Fruit fly (Drosophila melanogaster) whole organism, adult: Measurements from ENCODE around the gene Ugt36A1.

Experiments used
- CG11617 ChIP-seq: fragments of 200-800 bp; sonication (Bioruptor generic); optimal IDR thresholded peaks from 2 replicates; lab custom pipeline; 2017; ENCODE audit warnings: mild to moderate bottlenecking, missing biosample characterization, missing genetic modification reagents, missing genetic modification characterization
- CG12768 ChIP-seq: fragments of 200-800 bp; sonication (Bioruptor generic); optimal IDR thresholded peaks from 2 replicates; lab custom pipeline; 2017; ENCODE audit warnings: missing biosample characterization, missing genetic modification characterization, mild to moderate bottlenecking, moderate library complexity, missing genetic modification reagents
- CG14711 ChIP-seq: fragments of 200-800 bp; sonication (Bioruptor generic); optimal IDR thresholded peaks from 2 replicates; lab custom pipeline; 2018; ENCODE audit warnings: missing biosample characterization, mild to moderate bottlenecking, missing genetic modification characterization, moderate library complexity
- CG1620 ChIP-seq: fragments of 200-800 bp; sonication (Bioruptor generic); optimal IDR thresholded peaks from 2 replicates; lab custom pipeline; 2016; ENCODE audit warnings: missing biosample characterization, missing genetic modification characterization
- CG33017 ChIP-seq: fragments of 200-800 bp; sonication (Bioruptor generic); optimal IDR thresholded peaks from 2 replicates; lab custom pipeline; 2018; ENCODE audit warnings: missing biosample characterization, mild to moderate bottlenecking, missing genetic modification characterization, moderate library complexity
- CG5204 ChIP-seq: fragments of 200-800 bp; sonication (Bioruptor generic); optimal IDR thresholded peaks from 2 replicates; lab custom pipeline; 2016; ENCODE audit warnings: missing biosample characterization, missing genetic modification characterization
- CG7045 ChIP-seq: fragments of 200-800 bp; sonication (Bioruptor generic); optimal IDR thresholded peaks from 2 replicates; lab custom pipeline; 2017; ENCODE audit warnings: missing biosample characterization, mild to moderate bottlenecking, missing genetic modification characterization
- CG7101 ChIP-seq: fragments of 200-800 bp; sonication (Bioruptor generic); optimal IDR thresholded peaks from 2 replicates; lab custom pipeline; 2018; ENCODE audit warnings: missing biosample characterization, mild to moderate bottlenecking, missing genetic modification characterization, moderate library complexity
- Clk ChIP-seq: fragments of 200-800 bp; sonication (Bioruptor generic); optimal IDR thresholded peaks from 2 replicates; lab custom pipeline; 2017; ENCODE audit warnings: missing biosample characterization, missing genetic modification characterization
- Crg-1 ChIP-seq: fragments of 200-800 bp; sonication (Bioruptor generic); optimal IDR thresholded peaks from 2 replicates; lab custom pipeline; 2016; ENCODE audit warnings: missing biosample characterization, missing genetic modification characterization
- Hr96 ChIP-seq: fragments of 200-800 bp; sonication (Bioruptor generic); optimal IDR thresholded peaks from 2 replicates; lab custom pipeline; 2016; ENCODE audit warnings: missing biosample characterization, missing genetic modification characterization
- Mnt ChIP-seq: fragments of 200-800 bp; sonication (Bioruptor generic); optimal IDR thresholded peaks from 2 replicates; lab custom pipeline; 2016; ENCODE audit warnings: missing biosample characterization, mild to moderate bottlenecking, missing genetic modification characterization
- bab1 ChIP-seq: fragments of 200-800 bp; sonication (Bioruptor generic); optimal IDR thresholded peaks from 3 replicates; lab custom pipeline; 2019; ENCODE audit warnings: missing biosample characterization, mild to moderate bottlenecking, missing genetic modification characterization, moderate library complexity
- cic ChIP-seq: fragments of 200-800 bp; sonication (Bioruptor generic); optimal IDR thresholded peaks from 2 replicates; lab custom pipeline; 2017; ENCODE audit warnings: missing biosample characterization, mild to moderate bottlenecking, missing genetic modification characterization, moderate library complexity
- cnc ChIP-seq, 2 experiments: fragments of >200 bp; optimal IDR thresholded peaks; 2 replicates each; lab custom pipeline; 2017
- kay ChIP-seq: fragments of 200-800 bp; sonication (Bioruptor generic); peaks from one replicate; lab custom pipeline; 2016; ENCODE audit warnings: missing biosample characterization, missing genetic modification characterization, borderline replicate concordance
- ovo ChIP-seq: fragments of 200-800 bp; sonication (Bioruptor generic); optimal IDR thresholded peaks from 2 replicates; lab custom pipeline; 2016; ENCODE audit warnings: missing biosample characterization, missing genetic modification characterization
- pad ChIP-seq: fragments of 200-800 bp; sonication (Bioruptor generic); optimal IDR thresholded peaks from 3 replicates; lab custom pipeline; 2017; ENCODE audit warnings: missing biosample characterization, missing genetic modification characterization, mild to moderate bottlenecking, moderate library complexity, missing genetic modification reagents
- tj ChIP-seq: fragments of 200-800 bp; sonication (Bioruptor generic); optimal IDR thresholded peaks from 3 replicates; lab custom pipeline; 2017; ENCODE audit warnings: missing biosample characterization, mild to moderate bottlenecking, missing genetic modification characterization, moderate library complexity
- toe ChIP-seq: fragments of 200-800 bp; sonication (Bioruptor generic); optimal IDR thresholded peaks from 2 replicates; lab custom pipeline; 2016; ENCODE audit warnings: missing biosample characterization, missing genetic modification characterization

Gene Ugt36A1

dm6 chr2L:3573172-3573755 is 45.6 kb upstream of the Ugt36A1 start:
- TF ChIP-seq CG33017 (tag; lab: Kevin White, UChicago) = peak; percentile 72
- peak; percentile 7 for TF ChIP-seq pad (GFP tag; lab: Kevin White, UChicago)
- no peak for TF ChIP-seq CG1620
- TF ChIP-seq Clk (GFP tag; lab: Kevin White, UChicago) = peak; percentile 77
- peak; percentile 71 for TF ChIP-seq CG12768
- TF ChIP-seq kay (GFP tag; lab: Kevin White, UChicago) = no peak
- peak; percentile 13 for TF ChIP-seq tj
- peak; percentile 72 for TF ChIP-seq CG7101 (tag; lab: Kevin White, UChicago)
- no peak for TF ChIP-seq bab1 (GFP tag; lab: Kevin White, UChicago)
- TF ChIP-seq cic (GFP tag; lab: Kevin White, UChicago) = peak; percentile 52
- peak; percentile 50 for TF ChIP-seq CG14711 (tag; lab: Kevin White, UChicago)
- TF ChIP-seq cnc (optimal IDR thresholded peaks at IDR 0.05; lab: Kevin White, UChicago) = no peak
- peak; percentile 67 for TF ChIP-seq CG7045 (GFP tag; lab: Kevin White, UChicago)
- peak; percentile 71 for TF ChIP-seq Hr96 (GFP tag; lab: Kevin White, UChicago)
- TF ChIP-seq toe (GFP tag; lab: Kevin White, UChicago) = peak; percentile 67
- peak; percentile 77 for TF ChIP-seq CG11617 (GFP tag; lab: Kevin White, UChicago)
- TF ChIP-seq Mnt (GFP tag; lab: Kevin White, UChicago) = peak; percentile 48
- TF ChIP-seq Crg-1 (GFP tag; lab: Kevin White, UChicago) = peak; percentile 3
- TF ChIP-seq ovo (GFP tag; lab: Kevin White, UChicago) = no peak
- TF ChIP-seq CG5204 = peak; percentile 88

- TF ChIP-seq ovo (GFP tag; lab: Kevin White, UChicago) (no peak), kay (GFP tag; lab: Kevin White, UChicago) (peak; percentile 86), CG12768 (peak; percentile 37), pad (GFP tag; lab: Kevin White, UChicago) (no peak), CG33017 (tag; lab: Kevin White, UChicago) (no peak), cic (GFP tag; lab: Kevin White, UChicago) (no peak), CG7101 (tag; lab: Kevin White, UChicago) (peak; percentile 52), tj (no peak), CG14711 (tag; lab: Kevin White, UChicago) (peak; percentile 25), toe (GFP tag; lab: Kevin White, UChicago) (peak; percentile 32), Hr96 (GFP tag; lab: Kevin White, UChicago) (peak; percentile 67)
Measured at dm6 chr2L:3573907-3574306, 45.0 kb upstream of the Ugt36A1 start.

dm6 chr2L:3575679-3576442 is 43.0 kb upstream of the Ugt36A1 start, which contains the start of gene CG43815:
CG43815 (plus strand) TSS chr2L:3576210.
- TF ChIP-seq Hr96 (GFP tag; lab: Kevin White, UChicago) (no peak), cnc (optimal IDR thresholded peaks at IDR 0.05; lab: Kevin White, UChicago) (no peak)

dm6 chr2L:3576520-3576919 is 42.4 kb upstream of the Ugt36A1 start:
- TF ChIP-seq pad (GFP tag; lab: Kevin White, UChicago) = no peak
- no peak for TF ChIP-seq CG33017 (tag; lab: Kevin White, UChicago)
- no peak for TF ChIP-seq CG7101 (tag; lab: Kevin White, UChicago)
- no peak for TF ChIP-seq Hr96 (GFP tag; lab: Kevin White, UChicago)
- TF ChIP-seq CG7045 (GFP tag; lab: Kevin White, UChicago) = no peak
- TF ChIP-seq CG12768 = no peak
- no peak for TF ChIP-seq ovo (GFP tag; lab: Kevin White, UChicago)
- no peak for TF ChIP-seq CG14711 (tag; lab: Kevin White, UChicago)
- TF ChIP-seq Clk (GFP tag; lab: Kevin White, UChicago) = no peak
- no peak for TF ChIP-seq kay (GFP tag; lab: Kevin White, UChicago)
- TF ChIP-seq CG5204 = no peak
- no peak for TF ChIP-seq CG11617 (GFP tag; lab: Kevin White, UChicago)
- TF ChIP-seq Mnt (GFP tag; lab: Kevin White, UChicago) = no peak
- no peak for TF ChIP-seq Crg-1 (GFP tag; lab: Kevin White, UChicago)
- TF ChIP-seq cic (GFP tag; lab: Kevin White, UChicago) = no peak
- no peak for TF ChIP-seq tj
- TF ChIP-seq bab1 (GFP tag; lab: Kevin White, UChicago) = no peak
- no peak for TF ChIP-seq cnc (optimal IDR thresholded peaks at IDR 0.05; lab: Kevin White, UChicago)

- TF ChIP-seq toe (GFP tag; lab: Kevin White, UChicago) (peak; percentile 16), pad (GFP tag; lab: Kevin White, UChicago) (peak; percentile 40), CG5204 (no peak), tj (peak; percentile 19), Clk (GFP tag; lab: Kevin White, UChicago) (peak; percentile 23), CG11617 (GFP tag; lab: Kevin White, UChicago) (no peak), CG12768 (peak; percentile 53)
Measured at dm6 chr2L:3580668-3581172, 38.2 kb upstream of the Ugt36A1 start, which contains the start of gene sob. sob (minus strand) TSS chr2L:3580769.

- TF ChIP-seq tj = no peak
- TF ChIP-seq Mnt (GFP tag; lab: Kevin White, UChicago) = no peak
Measured at dm6 chr2L:3582692-3583091, 36.2 kb upstream of the Ugt36A1 start.
